Fruit fly (Drosophila melanogaster): Measurements from ENCODE around the gene Rop.

The Rop gene

dm6 chr3L:4116490-4117367, 22.1 kb downstream of the Rop start:
- TF ChIP-seq fd96Ca (GFP tag; IDR thresholded peaks at IDR 0.05) (no peak), CG15710 (tag; optimal IDR thresholded peaks at IDR 0.05) (no peak), CG12605 (GFP tag; IDR thresholded peaks at IDR 0.05) (peak; percentile 36; the same call in 1 of the 2 replicates), CG8159 (tag; optimal IDR thresholded peaks at IDR 0.05) (peak; percentile 47), Ets98B (GFP tag; IDR thresholded peaks at IDR 0.05) (peak; percentile 46; the same call in 1 of the 2 replicates), CG14655 (GFP tag; optimal IDR thresholded peaks at IDR 0.05) (no peak), CG34367 (tag; optimal IDR thresholded peaks at IDR 0.05) (no peak), CG10348 (GFP tag; IDR thresholded peaks at IDR 0.05) (no peak), CG32121 (GFP tag; IDR thresholded peaks at IDR 0.05) (peak; percentile 59; the same call in 1 of the 2 replicates), CG4496 (GFP tag; IDR thresholded peaks at IDR 0.05) (peak; percentile 43; the same call in 1 of the 3 replicates), Pif1A (GFP tag; optimal IDR thresholded peaks at IDR 0.05) (no peak), gl (tag; optimal IDR thresholded peaks at IDR 0.05) (no peak), CG17806 (tag; optimal IDR thresholded peaks at IDR 0.05) (peak; percentile 36), rn (GFP tag; IDR thresholded peaks at IDR 0.05) (no peak), D1 (tag; optimal IDR thresholded peaks at IDR 0.05) (no peak), Pif1B (GFP tag; optimal IDR thresholded peaks at IDR 0.05) (no peak), CG9948 (tag; optimal IDR thresholded peaks at IDR 0.05) (peak; percentile 8), CG8301 (tag; optimal IDR thresholded peaks at IDR 0.05) (peak; percentile 40), EcR (GFP tag; optimal IDR thresholded peaks at IDR 0.05) (peak; percentile 63), Snoo (tag; optimal IDR thresholded peaks at IDR 0.05) (no peak), CG13204 (GFP tag; optimal IDR thresholded peaks at IDR 0.05) (no peak)

- TF ChIP-seq Snoo (tag; optimal IDR thresholded peaks at IDR 0.05) = no peak
- TF ChIP-seq CG34367 (tag; optimal IDR thresholded peaks at IDR 0.05) = no peak
- no peak for TF ChIP-seq CG4496 (GFP tag; IDR thresholded peaks at IDR 0.05)
- no peak for TF ChIP-seq CG8159 (tag; optimal IDR thresholded peaks at IDR 0.05)
- no peak for TF ChIP-seq CG10348 (GFP tag; IDR thresholded peaks at IDR 0.05)
- TF ChIP-seq CG13204 (GFP tag; optimal IDR thresholded peaks at IDR 0.05) = no peak
- TF ChIP-seq CG32121 (GFP tag; IDR thresholded peaks at IDR 0.05) = no peak
These were observed 23.1 kb downstream of the Rop start for dm6 chr3L:4115701-4116100.

- TF ChIP-seq Pif1A (GFP tag; optimal IDR thresholded peaks at IDR 0.05) = no peak
- no peak for TF ChIP-seq EcR (GFP tag; optimal IDR thresholded peaks at IDR 0.05)
- TF ChIP-seq gl (tag; optimal IDR thresholded peaks at IDR 0.05) = no peak
- TF ChIP-seq CG13204 (GFP tag; optimal IDR thresholded peaks at IDR 0.05) = no peak
- no peak for TF ChIP-seq CG10348 (GFP tag; IDR thresholded peaks at IDR 0.05)
- no peak for TF ChIP-seq CG12605 (GFP tag; IDR thresholded peaks at IDR 0.05)
- TF ChIP-seq CG17806 (tag; optimal IDR thresholded peaks at IDR 0.05) = no peak
- no peak for TF ChIP-seq CG9948 (tag; optimal IDR thresholded peaks at IDR 0.05)
- no peak for TF ChIP-seq Ets98B (GFP tag; IDR thresholded peaks at IDR 0.05)
These were observed 23.7 kb downstream of the Rop start for dm6 chr3L:4115107-4115506.

- TF ChIP-seq Pif1A (GFP tag; optimal IDR thresholded peaks at IDR 0.05) (no peak), CG14655 (GFP tag; optimal IDR thresholded peaks at IDR 0.05) (no peak), CG12605 (GFP tag; IDR thresholded peaks at IDR 0.05) (no peak), CG4496 (GFP tag; IDR thresholded peaks at IDR 0.05) (no peak), CG15710 (tag; optimal IDR thresholded peaks at IDR 0.05) (no peak), fd96Ca (GFP tag; IDR thresholded peaks at IDR 0.05) (no peak), D1 (tag; optimal IDR thresholded peaks at IDR 0.05) (no peak), rn (GFP tag; IDR thresholded peaks at IDR 0.05) (no peak), CG32121 (GFP tag; IDR thresholded peaks at IDR 0.05) (no peak), Snoo (tag; optimal IDR thresholded peaks at IDR 0.05) (no peak), CG8301 (tag; optimal IDR thresholded peaks at IDR 0.05) (no peak)
These were observed 24.8 kb downstream of the Rop start for dm6 chr3L:4113998-4114397.

- TF ChIP-seq Pif1A (GFP tag; optimal IDR thresholded peaks at IDR 0.05) (no peak), EcR (GFP tag; optimal IDR thresholded peaks at IDR 0.05) (peak; percentile 92)
These were observed 28.6 kb downstream of the Rop start for dm6 chr3L:4110212-4110611.

- no peak for TF ChIP-seq EcR (GFP tag; optimal IDR thresholded peaks at IDR 0.05)
- peak; percentile 48 for TF ChIP-seq CG32121 (GFP tag; IDR thresholded peaks at IDR 0.05)
- TF ChIP-seq CG15710 (tag; optimal IDR thresholded peaks at IDR 0.05) = peak; percentile 69
- peak; percentile 79 for TF ChIP-seq CG14655 (GFP tag; optimal IDR thresholded peaks at IDR 0.05)
- peak; percentile 63 for TF ChIP-seq CG9948 (tag; optimal IDR thresholded peaks at IDR 0.05)
- TF ChIP-seq CG13204 (GFP tag; optimal IDR thresholded peaks at IDR 0.05) = peak; percentile 39
- peak; percentile 79 for TF ChIP-seq CG8301 (tag; optimal IDR thresholded peaks at IDR 0.05)
- no peak for TF ChIP-seq CG12605 (GFP tag; IDR thresholded peaks at IDR 0.05)
- TF ChIP-seq CG17806 (tag; optimal IDR thresholded peaks at IDR 0.05) = peak; percentile 31
- TF ChIP-seq fd96Ca (GFP tag; IDR thresholded peaks at IDR 0.05) = peak; percentile 55; the same call in 1 of the 3 replicates
- TF ChIP-seq Snoo (tag; optimal IDR thresholded peaks at IDR 0.05) = peak; percentile 58
- peak; percentile 41 for TF ChIP-seq Pif1B (GFP tag; optimal IDR thresholded peaks at IDR 0.05)
- peak; percentile 66 for TF ChIP-seq CG8159 (tag; optimal IDR thresholded peaks at IDR 0.05)
- TF ChIP-seq CG4496 (GFP tag; IDR thresholded peaks at IDR 0.05) = peak; percentile 59; the same call in 1 of the 3 replicates
- TF ChIP-seq gl (tag; optimal IDR thresholded peaks at IDR 0.05) = peak; percentile 15
- TF ChIP-seq D1 (tag; optimal IDR thresholded peaks at IDR 0.05) = no peak
- TF ChIP-seq CG34367 (tag; optimal IDR thresholded peaks at IDR 0.05) = peak; percentile 41
- no peak for TF ChIP-seq CG10348 (GFP tag; IDR thresholded peaks at IDR 0.05)
- no peak for TF ChIP-seq rn (GFP tag; IDR thresholded peaks at IDR 0.05)
- TF ChIP-seq Ets98B (GFP tag; IDR thresholded peaks at IDR 0.05) = peak; percentile 61
- TF ChIP-seq Pif1A (GFP tag; optimal IDR thresholded peaks at IDR 0.05) = peak; percentile 81
These were observed 29.8 kb downstream of the Rop start for dm6 chr3L:4108844-4109494.

Measured in whole organism, pupa.